Fruit fly (Drosophila melanogaster): ENCODE data around the gene CG34129.
A peak's percentile ranks its signal among the peaks of the same experiment; 100 is the strongest.

Gene CG34129

DNA sequence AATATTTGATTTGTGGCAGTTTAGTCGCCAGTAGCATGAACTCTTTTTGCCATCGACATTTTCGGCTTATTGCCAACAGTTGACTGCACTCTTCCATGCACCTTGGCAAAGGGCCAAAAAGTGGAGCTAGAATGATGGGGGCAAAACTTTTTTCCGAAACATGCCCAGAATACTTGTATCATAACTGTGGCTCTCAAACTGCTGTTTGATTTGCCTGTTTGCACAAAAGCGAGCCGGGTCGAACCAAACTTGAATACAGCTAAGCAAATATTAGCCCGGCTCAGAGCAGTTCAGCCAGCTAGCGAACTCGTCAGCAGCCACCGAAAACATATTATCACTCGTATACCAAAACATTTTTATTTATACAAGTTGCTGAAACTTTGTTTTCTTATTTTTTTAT lies 47.9 kb upstream of the CG34129 start (continued):
- no peak for TF ChIP-seq CG12391 (tag; optimal IDR thresholded peaks at IDR 0.05)
- peak; percentile 65 for TF ChIP-seq NFAT (GFP tag; IDR thresholded peaks at IDR 0.05)
- 0 out of 2 replicates have a peak, but pooled peaks have one; percentile 6 for TF ChIP-seq ap (GFP tag; IDR thresholded peaks at IDR 0.05)
- peak; percentile 37; the same call in 1 of the 2 replicates for TF ChIP-seq al (GFP tag; IDR thresholded peaks at IDR 0.05)
- TF ChIP-seq Tbp (GFP tag; optimal IDR thresholded peaks at IDR 0.05) = no peak
- no peak for TF ChIP-seq CG18262 (tag; optimal IDR thresholded peaks at IDR 0.05)
- TF ChIP-seq mld (GFP tag; IDR thresholded peaks at IDR 0.05; ENCODE audit: partially characterized antibody) = no peak
- peak; percentile 66 for TF ChIP-seq CG10543 (GFP tag; optimal IDR thresholded peaks at IDR 0.05)
- no peak for TF ChIP-seq Ssrp (tag; optimal IDR thresholded peaks at IDR 0.05)
- peak; percentile 62; the same call in 1 of the 2 replicates for TF ChIP-seq CG11085 (GFP tag; IDR thresholded peaks at IDR 0.05)
- TF ChIP-seq CG11695 (GFP tag; IDR thresholded peaks at IDR 0.05) = peak; percentile 58; the same call in 1 of the 3 replicates
- no peak for TF ChIP-seq CG10431 (GFP tag; optimal IDR thresholded peaks at IDR 0.05)
- TF ChIP-seq CG7556 (GFP tag; optimal IDR thresholded peaks at IDR 0.05) = peak; percentile 43
- TF ChIP-seq lbe (GFP tag; optimal IDR thresholded peaks at IDR 0.05) = no peak
- no peak for TF ChIP-seq Mrtf (GFP tag; IDR thresholded peaks at IDR 0.05)
- no peak for TF ChIP-seq Opbp (GFP tag; IDR thresholded peaks at IDR 0.05; ENCODE audit: partially characterized antibody)
- no peak for TF ChIP-seq inv (GFP tag; IDR thresholded peaks at IDR 0.05; ENCODE audit: partially characterized antibody)
- no peak for TF ChIP-seq CG42726 (GFP tag; IDR thresholded peaks at IDR 0.05; ENCODE audit: partially characterized antibody)
- no peak for TF ChIP-seq slp2 (GFP tag; optimal IDR thresholded peaks at IDR 0.05)
- no peak for TF ChIP-seq fu2 (GFP tag; optimal IDR thresholded peaks at IDR 0.05)
- TF ChIP-seq CG9817 (tag; optimal IDR thresholded peaks at IDR 0.05) = peak; percentile 49
- peak; percentile 72 for TF ChIP-seq PHDP (tag; optimal IDR thresholded peaks at IDR 0.05)
- TF ChIP-seq CG12236 (GFP tag; optimal IDR thresholded peaks at IDR 0.05) = peak; percentile 4
- no peak for TF ChIP-seq grn (GFP tag; optimal IDR thresholded peaks at IDR 0.05)
- TF ChIP-seq ara (GFP tag; IDR thresholded peaks at IDR 0.05) = no peak
- TF ChIP-seq her (GFP tag; optimal IDR thresholded peaks at IDR 0.05) = peak; percentile 36
- no peak for TF ChIP-seq pita (GFP tag; optimal IDR thresholded peaks at IDR 0.05)
- peak; percentile 67 for TF ChIP-seq CG15011 (GFP tag; optimal IDR thresholded peaks at IDR 0.05)
- TF ChIP-seq CG6175 (GFP tag; IDR thresholded peaks at IDR 0.05) = no peak
- TF ChIP-seq gsb (GFP tag; IDR thresholded peaks at IDR 0.05) = peak; percentile 65; the same call in 1 of the 2 replicates
- TF ChIP-seq CG12155 (GFP tag; optimal IDR thresholded peaks at IDR 0.05) = peak; percentile 18
- 0 out of 3 replicates have a peak, but pooled peaks have one; percentile 9 for TF ChIP-seq sr (GFP tag; IDR thresholded peaks at IDR 0.05)
- no peak for TF ChIP-seq aop (GFP tag; IDR thresholded peaks at IDR 0.05)
- no peak for TF ChIP-seq Hmx (GFP tag; optimal IDR thresholded peaks at IDR 0.05)
- no peak for TF ChIP-seq MESR4 (GFP tag; optimal IDR thresholded peaks at IDR 0.05)
- TF ChIP-seq Usf (GFP tag; optimal IDR thresholded peaks at IDR 0.05) = no peak
- TF ChIP-seq CG3407 (GFP tag; optimal IDR thresholded peaks at IDR 0.05) = peak; percentile 55
- TF ChIP-seq zfh2 (GFP tag; optimal IDR thresholded peaks at IDR 0.05) = peak; percentile 5
- TF ChIP-seq gt (GFP tag; IDR thresholded peaks at IDR 0.05) = no peak
- no peak for TF ChIP-seq fd102C (GFP tag; optimal IDR thresholded peaks at IDR 0.05)
- peak; percentile 14 for TF ChIP-seq eyg (GFP tag; optimal IDR thresholded peaks at IDR 0.05)
- no peak for TF ChIP-seq Lpt (GFP tag; optimal IDR thresholded peaks at IDR 0.05)
- no peak for TF ChIP-seq CG4617 (GFP tag; optimal IDR thresholded peaks at IDR 0.05; ENCODE audit: borderline replicate concordance)
- TF ChIP-seq sob (GFP tag; IDR thresholded peaks at IDR 0.05) = peak; percentile 70
- no peak for TF ChIP-seq CG17186 (GFP tag; optimal IDR thresholded peaks at IDR 0.05)
- peak; percentile 20 for TF ChIP-seq Hand (GFP tag; optimal IDR thresholded peaks at IDR 0.05)
- TF ChIP-seq Sry-δ (GFP tag; optimal IDR thresholded peaks at IDR 0.05) = peak; percentile 10
- no peak for TF ChIP-seq ato (GFP tag; IDR thresholded peaks at IDR 0.05; ENCODE audit: partially characterized antibody)
- TF ChIP-seq dysf (GFP tag; IDR thresholded peaks at IDR 0.05) = peak; percentile 45; the same call in 1 of the 3 replicates
- TF ChIP-seq Ptx1 (GFP tag; IDR thresholded peaks at IDR 0.05) = 0 out of 2 replicates have a peak, but pooled peaks have one; percentile 11
- no peak for TF ChIP-seq CG11560 (tag; IDR thresholded peaks at IDR 0.05)

All from whole organism, embryonic.